Worm (Caenorhabditis elegans): ENCODE measurements around the gene rsks-1.

DNA sequence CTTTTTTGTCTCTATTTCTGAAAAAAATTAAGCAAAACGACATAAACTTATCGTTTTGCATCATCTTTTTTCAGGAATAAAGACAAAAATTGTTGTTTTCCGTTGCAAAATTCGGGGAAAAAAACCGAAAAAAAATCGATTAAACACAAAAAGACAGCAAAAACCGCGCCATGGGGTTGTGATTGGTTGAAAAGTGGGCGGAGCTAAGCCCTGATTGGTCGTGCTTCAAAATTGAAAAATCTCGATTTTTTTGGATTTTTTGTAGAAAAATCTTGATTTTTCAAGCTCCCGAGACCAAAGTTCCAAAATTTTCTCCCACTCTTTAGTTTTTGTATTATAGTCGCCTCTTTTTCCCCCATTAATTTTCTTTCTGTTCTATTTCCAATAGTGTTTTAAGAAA lies 6.6 kb upstream of the rsks-1 start:
- TF ChIP-seq lin-35 (GFP tag; optimal IDR thresholded peaks at IDR 0.05) = no peak
- no peak for TF ChIP-seq mcd-1 (GFP tag; IDR thresholded peaks at IDR 0.05)
- TF ChIP-seq die-1 (tag; optimal IDR thresholded peaks at IDR 0.05) = no peak
- no peak for TF ChIP-seq nhr-90 (tag; optimal IDR thresholded peaks at IDR 0.05)
- no peak for TF ChIP-seq xnd-1 (tag; optimal IDR thresholded peaks at IDR 0.05)
- no peak for TF ChIP-seq nfya-1 (tag; optimal IDR thresholded peaks at IDR 0.05; ENCODE audit: borderline replicate concordance, insufficient read depth)
- TF ChIP-seq mes-4 (tag; optimal IDR thresholded peaks at IDR 0.05) = no peak
- no peak for TF ChIP-seq ZK185.1 (tag; optimal IDR thresholded peaks at IDR 0.05; ENCODE audit: poor library complexity, severe bottlenecking)
- no peak for TF ChIP-seq madf-8 (GFP tag; conservative IDR thresholded peaks at IDR 0.05)
- no peak for TF ChIP-seq bed-2 (GFP tag; IDR thresholded peaks at IDR 0.05)
- no peak for TF ChIP-seq nfyb-1 (GFP tag; IDR thresholded peaks at IDR 0.05)
- no peak for TF ChIP-seq unc-62 (GFP tag; optimal IDR thresholded peaks at IDR 0.05)
- TF ChIP-seq lin-54 (GFP tag; optimal IDR thresholded peaks at IDR 0.05) = no peak
- TF ChIP-seq egrh-3 (GFP tag; IDR thresholded peaks at IDR 0.05) = no peak
